Worm (Caenorhabditis elegans): Measurements from ENCODE around the gene C16E9.1.

Gene C16E9.1

ce11 chrX:6934453-6934852 is 5.6 kb upstream of the C16E9.1 start (continued):
- TF ChIP-seq hlh-17 (GFP tag; optimal IDR thresholded peaks at IDR 0.05; ENCODE audit: borderline replicate concordance) (no peak), nhr-71 (tag; optimal IDR thresholded peaks at IDR 0.05) (peak; percentile 59), lin-13 (GFP tag; optimal IDR thresholded peaks at IDR 0.05) (peak; percentile 16), nhr-237 (tag; optimal IDR thresholded peaks at IDR 0.05) (no peak), zip-4 (GFP tag; optimal IDR thresholded peaks at IDR 0.05) (no peak), tlp-1 (tag; optimal IDR thresholded peaks at IDR 0.05) (no peak), snpc-4 (tag; optimal IDR thresholded peaks at IDR 0.05) (peak; percentile 9), swsn-7 (tag; optimal IDR thresholded peaks at IDR 0.05) (peak; percentile 25), tbx-2 (tag; optimal IDR thresholded peaks at IDR 0.05) (peak; percentile 42), sup-37 (GFP tag; optimal IDR thresholded peaks at IDR 0.05) (no peak), irx-1 (tag; optimal IDR thresholded peaks at IDR 0.05) (no peak), efl-3 (GFP tag; optimal IDR thresholded peaks at IDR 0.05) (no peak), pag-3 (tag; optimal IDR thresholded peaks at IDR 0.05; ENCODE audit: borderline replicate concordance, insufficient read depth) (no peak), dpl-1 (GFP tag; optimal IDR thresholded peaks at IDR 0.05) (peak; percentile 2 to 34 (median 23)), unc-62 (GFP tag; optimal IDR thresholded peaks at IDR 0.05) (no peak), lin-15B (tag; optimal IDR thresholded peaks at IDR 0.05) (peak; percentile 45)

ce11 chrX:6935430-6935829 is 4.6 kb upstream of the C16E9.1 start, which contains the start of gene C16E9.2:
Gene C16E9.2, plus strand, starts transcription at chrX:6935730.
- TF ChIP-seq lin-14 (GFP tag; optimal IDR thresholded peaks at IDR 0.05): no peak

ce11 chrX:6937742-6938141 is 2.3 kb upstream of the C16E9.1 start:
- TF ChIP-seq grh-1 (GFP tag; IDR thresholded peaks at IDR 0.05): no peak
- TF ChIP-seq hlh-17 (GFP tag; optimal IDR thresholded peaks at IDR 0.05; ENCODE audit: borderline replicate concordance): no peak
- no peak for TF ChIP-seq C34B4.2 (tag; optimal IDR thresholded peaks at IDR 0.05)
- TF ChIP-seq nhr-71 (tag; optimal IDR thresholded peaks at IDR 0.05): no peak
- no peak for TF ChIP-seq rnt-1 (tag; optimal IDR thresholded peaks at IDR 0.05)

- peak in 1 of 6 experiments; percentile 14 for TF ChIP-seq elt-3 (tag; optimal IDR thresholded peaks at IDR 0.05)
- no peak for TF ChIP-seq efl-3 (GFP tag; optimal IDR thresholded peaks at IDR 0.05)
- TF ChIP-seq blmp-1 (tag; optimal IDR thresholded peaks at IDR 0.05): peak; percentile 24
- no peak for TF ChIP-seq ama-1 (optimal IDR thresholded peaks at IDR 0.05)
Measured at ce11 chrX:6940775-6941174, 758 bp downstream of the C16E9.1 start.

ce11 chrX:6941711-6942110 is 1.7 kb downstream of the C16E9.1 start:
- no peak for TF ChIP-seq fkh-10 (GFP tag; optimal IDR thresholded peaks at IDR 0.05)
- no peak for TF ChIP-seq mef-2 (tag; optimal IDR thresholded peaks at IDR 0.05)
- peak; percentile 41 for TF ChIP-seq lin-14 (GFP tag; optimal IDR thresholded peaks at IDR 0.05)
- TF ChIP-seq snu-23 (GFP tag; optimal IDR thresholded peaks at IDR 0.05): no peak
- TF ChIP-seq lin-15B (tag; optimal IDR thresholded peaks at IDR 0.05): no peak
- peak; percentile 10 for TF ChIP-seq mep-1 (tag; optimal IDR thresholded peaks at IDR 0.05)
- TF ChIP-seq skn-1 (tag; optimal IDR thresholded peaks at IDR 0.05): no peak
- no peak for TF ChIP-seq mab-9 (GFP tag; IDR thresholded peaks at IDR 0.05)
- TF ChIP-seq nhr-20 (tag; optimal IDR thresholded peaks at IDR 0.05): peak; percentile 29
- TF ChIP-seq lin-35 (GFP tag; optimal IDR thresholded peaks at IDR 0.05): no peak
- no peak for TF ChIP-seq dsc-1 (tag; optimal IDR thresholded peaks at IDR 0.05)
- no peak for TF ChIP-seq lir-3 (tag; optimal IDR thresholded peaks at IDR 0.05; ENCODE audit: poor library complexity)
- peak; percentile 75 for TF ChIP-seq blmp-1 (tag; optimal IDR thresholded peaks at IDR 0.05)
- TF ChIP-seq lsy-2 (tag; optimal IDR thresholded peaks at IDR 0.05): no peak
- no peak for TF ChIP-seq hpl-2 (GFP tag; optimal IDR thresholded peaks at IDR 0.05)
- no peak for TF ChIP-seq C34B4.2 (tag; optimal IDR thresholded peaks at IDR 0.05)
- TF ChIP-seq unc-98 (GFP tag; IDR thresholded peaks at IDR 0.05): no peak
- TF ChIP-seq C04F5.9 (tag; optimal IDR thresholded peaks at IDR 0.05): no peak
- no peak for TF ChIP-seq nhr-12 (tag; optimal IDR thresholded peaks at IDR 0.05)
- TF ChIP-seq elt-3 (tag; optimal IDR thresholded peaks at IDR 0.05): peak in 2 of 6 experiments; percentile 37 to 42
- TF ChIP-seq C16A3.4 (tag; optimal IDR thresholded peaks at IDR 0.05): no peak
- TF ChIP-seq alr-1 (tag; optimal IDR thresholded peaks at IDR 0.05; ENCODE audit: borderline replicate concordance): no peak
- peak; percentile 25 for TF ChIP-seq nhr-85 (tag)
- TF ChIP-seq lin-39 (tag; optimal IDR thresholded peaks at IDR 0.05): no peak
